Worm (Caenorhabditis elegans): ENCODE measurements around the gene fut-1.

The fut-1 gene

DNA sequence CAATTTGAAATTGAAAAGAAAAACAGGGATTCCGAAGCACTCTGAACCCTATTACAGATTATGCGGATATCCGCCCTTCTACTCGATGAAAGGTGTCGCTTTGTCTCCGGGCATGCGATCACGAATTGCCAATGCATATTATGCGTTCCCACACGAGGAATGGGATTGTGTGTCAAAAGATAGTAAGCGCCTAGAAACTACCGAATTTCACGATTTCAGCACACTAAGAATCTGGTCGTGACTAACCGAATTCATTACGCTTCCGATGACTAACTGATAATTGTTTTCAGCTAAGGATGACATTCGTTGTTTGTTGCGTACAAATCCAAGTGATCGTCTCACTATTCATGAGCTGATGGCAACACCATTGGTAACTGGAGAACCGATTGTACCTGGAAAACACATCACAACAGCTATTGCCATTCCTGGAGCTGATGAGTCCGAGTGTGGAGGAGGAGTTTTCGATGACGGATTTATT is 13.1 kb downstream of the fut-1 start:
- TF ChIP-seq flh-1 (GFP tag; optimal IDR thresholded peaks at IDR 0.05) = no peak
- TF ChIP-seq sptf-1 (tag; optimal IDR thresholded peaks at IDR 0.05) = no peak
- no peak for TF ChIP-seq nhr-2 (tag; optimal IDR thresholded peaks at IDR 0.05)
- TF ChIP-seq blmp-1 (tag; optimal IDR thresholded peaks at IDR 0.05) = no peak

- no peak for TF ChIP-seq nhr-28 (tag; optimal IDR thresholded peaks at IDR 0.05)
- TF ChIP-seq elt-3 (tag; optimal IDR thresholded peaks at IDR 0.05) = no peak
- no peak for TF ChIP-seq M03D4.4 (tag; optimal IDR thresholded peaks at IDR 0.05)
- no peak for TF ChIP-seq unc-120 (tag; optimal IDR thresholded peaks at IDR 0.05; ENCODE audit: poor library complexity, severe bottlenecking)
- TF ChIP-seq unc-62 (GFP tag; optimal IDR thresholded peaks at IDR 0.05) = no peak
- no peak for TF ChIP-seq sem-2 (GFP tag; optimal IDR thresholded peaks at IDR 0.05)
- no peak for TF ChIP-seq snpc-4 (tag; optimal IDR thresholded peaks at IDR 0.05)
- no peak for TF ChIP-seq lin-32 (GFP tag; optimal IDR thresholded peaks at IDR 0.05)
- TF ChIP-seq hlh-1 (tag; optimal IDR thresholded peaks at IDR 0.05) = no peak
- no peak for TF ChIP-seq unc-39 (tag; optimal IDR thresholded peaks at IDR 0.05)
Measured at ce11 chrII:8745449-8746297, 13.7 kb downstream of the fut-1 start.

ce11 chrII:8744555-8745448 is 14.6 kb downstream of the fut-1 start:
- TF ChIP-seq ceh-43 (GFP tag; optimal IDR thresholded peaks at IDR 0.05) (no peak), nhr-76 (tag; optimal IDR thresholded peaks at IDR 0.05) (no peak), sem-2 (GFP tag; optimal IDR thresholded peaks at IDR 0.05) (no peak), blmp-1 (tag; optimal IDR thresholded peaks at IDR 0.05) (no peak), nhr-2 (tag; optimal IDR thresholded peaks at IDR 0.05) (no peak), ces-1 (GFP tag; optimal IDR thresholded peaks at IDR 0.05) (no peak), nhr-237 (tag; optimal IDR thresholded peaks at IDR 0.05) (no peak), ztf-11 (tag; optimal IDR thresholded peaks at IDR 0.05) (no peak), nhr-12 (tag; optimal IDR thresholded peaks at IDR 0.05) (no peak), hlh-1 (tag; optimal IDR thresholded peaks at IDR 0.05) (no peak), bed-3 (GFP tag; optimal IDR thresholded peaks at IDR 0.05) (no peak), drap-1 (GFP tag; optimal IDR thresholded peaks at IDR 0.05) (no peak), mls-2 (tag; optimal IDR thresholded peaks at IDR 0.05) (no peak), mep-1 (tag; optimal IDR thresholded peaks at IDR 0.05) (no peak), unc-120 (tag; optimal IDR thresholded peaks at IDR 0.05; ENCODE audit: poor library complexity, severe bottlenecking) (no peak), M03D4.4 (tag; optimal IDR thresholded peaks at IDR 0.05) (no peak), ceh-83 (GFP tag; optimal IDR thresholded peaks at IDR 0.05) (no peak), zip-8 (tag; optimal IDR thresholded peaks at IDR 0.05) (no peak), snpc-4 (tag; optimal IDR thresholded peaks at IDR 0.05) (no peak)

- TF ChIP-seq unc-120 (tag; optimal IDR thresholded peaks at IDR 0.05; ENCODE audit: poor library complexity, severe bottlenecking) (peak; percentile 29), sptf-1 (tag; optimal IDR thresholded peaks at IDR 0.05) (no peak), ces-1 (GFP tag; optimal IDR thresholded peaks at IDR 0.05) (no peak)
Measured at ce11 chrII:8743379-8744173, 15.8 kb downstream of the fut-1 start, which contains the start of gene mak-1. Gene mak-1 (plus strand): TSS chrII:8744071.

DNA sequence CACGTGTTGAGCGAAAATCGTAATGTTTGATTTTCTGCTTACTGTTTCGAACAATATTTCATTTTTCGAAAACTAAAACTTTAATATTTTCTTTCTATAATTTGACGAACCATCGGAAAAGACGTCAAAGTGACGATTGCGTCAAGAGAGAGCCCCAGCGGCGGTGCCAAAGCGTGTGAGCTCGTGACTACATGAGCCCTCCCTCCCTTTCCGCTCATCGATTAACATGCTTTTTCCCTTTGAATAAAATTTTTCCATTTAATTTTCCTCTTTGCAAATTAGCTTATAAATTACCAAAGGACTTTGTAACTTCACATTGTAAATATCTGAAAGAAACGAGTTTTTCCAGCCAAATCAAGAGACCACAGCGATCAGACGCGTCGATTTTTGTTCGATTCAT is 16.4 kb downstream of the fut-1 start:
- TF ChIP-seq lin-32 (GFP tag; optimal IDR thresholded peaks at IDR 0.05) (no peak), nhr-237 (tag; optimal IDR thresholded peaks at IDR 0.05) (no peak), sem-2 (GFP tag; optimal IDR thresholded peaks at IDR 0.05) (no peak), elt-3 (tag; optimal IDR thresholded peaks at IDR 0.05) (no peak), ceh-43 (GFP tag; optimal IDR thresholded peaks at IDR 0.05) (no peak), unc-62 (GFP tag; optimal IDR thresholded peaks at IDR 0.05) (no peak), ces-1 (GFP tag; optimal IDR thresholded peaks at IDR 0.05) (no peak), unc-120 (tag; optimal IDR thresholded peaks at IDR 0.05; ENCODE audit: poor library complexity, severe bottlenecking) (no peak), elt-1 (tag; optimal IDR thresholded peaks at IDR 0.05; ENCODE audit: borderline replicate concordance, insufficient read depth) (no peak)
